Worm (Caenorhabditis elegans) whole organism, L2 larva: ENCODE measurements around the gene srp-2.

Source experiments
- F13H6.1 ChIP-seq: sonication (generic microtip); optimal IDR thresholded peaks from 2 replicates; lab custom pipeline; 2016; ENCODE audit warnings: missing genetic modification characterization, missing compliant biosample characterization
- R02D3.7 ChIP-seq: fragments of 150-350 bp; optimal IDR thresholded peaks from 2 replicates; lab custom pipeline; 2014; ENCODE audit warnings: missing biosample characterization, missing genetic modification characterization
- ZK546.5 ChIP-seq: sonication (generic microtip); optimal IDR thresholded peaks from 2 replicates; lab custom pipeline; 2017; ENCODE audit warnings: missing biosample characterization, missing genetic modification characterization
- alr-1 ChIP-seq: fragments of 150-350 bp; optimal IDR thresholded peaks from 2 replicates; lab custom pipeline; 2014; ENCODE audit warnings: missing biosample characterization, missing genetic modification characterization
- ama-1 ChIP-seq: fragments of 150-350 bp; optimal IDR thresholded peaks from 2 replicates; lab custom pipeline; 2018; ENCODE audit warnings: inconsistent platforms
- blmp-1 ChIP-seq: sonication (generic microtip); optimal IDR thresholded peaks from 2 replicates; lab custom pipeline; 2017; ENCODE audit warnings: missing genetic modification characterization, mild to moderate bottlenecking, missing compliant biosample characterization, antibody characterized with exemption, moderate library complexity; ENCODE audit not compliant: insufficient read depth
- ceh-16 ChIP-seq: fragments of 150-350 bp; optimal IDR thresholded peaks from 2 replicates; lab custom pipeline; 2014; ENCODE audit warnings: missing biosample characterization, missing genetic modification characterization
- ceh-82 ChIP-seq: fragments of 150-350 bp; optimal IDR thresholded peaks from 2 replicates; lab custom pipeline; 2014; ENCODE audit warnings: missing biosample characterization, missing genetic modification characterization
- crh-2 ChIP-seq: sonication (generic microtip); optimal IDR thresholded peaks from 2 replicates; lab custom pipeline; 2017; ENCODE audit warnings: missing biosample characterization, missing genetic modification characterization
- dmd-4 ChIP-seq: sonication (generic microtip); optimal IDR thresholded peaks from 2 replicates; lab custom pipeline; 2017; ENCODE audit warnings: missing biosample characterization, missing genetic modification characterization
- egl-27 ChIP-seq: sonication (generic microtip); optimal IDR thresholded peaks from 3 replicates; lab custom pipeline; 2017; ENCODE audit warnings: missing biosample characterization, missing genetic modification reagents, missing genetic modification characterization
- elt-1 ChIP-seq: fragments of 150-350 bp; optimal IDR thresholded peaks from 2 replicates; lab custom pipeline; 2014; ENCODE audit warnings: missing biosample characterization, missing genetic modification characterization
- elt-3 ChIP-seq: sonication (generic microtip); optimal IDR thresholded peaks from 2 replicates; lab custom pipeline; 2017; ENCODE audit warnings: missing biosample characterization, missing genetic modification characterization
- fos-1 ChIP-seq: fragments of 150-350 bp; optimal IDR thresholded peaks from 2 replicates; lab custom pipeline; 2014; ENCODE audit warnings: missing biosample characterization, missing genetic modification characterization
- lin-11 ChIP-seq: fragments of 150-350 bp; sonication (generic microtip); optimal IDR thresholded peaks from 2 replicates; lab custom pipeline; 2014; ENCODE audit warnings: missing biosample characterization, missing genetic modification characterization, inconsistent platforms, mixed read lengths
- lin-13 ChIP-seq: fragments of 150-350 bp; optimal IDR thresholded peaks from 2 replicates; lab custom pipeline; 2014; ENCODE audit warnings: missing biosample characterization, missing genetic modification reagents, missing genetic modification characterization
- lsy-2 ChIP-seq, 2 experiments: fragments of 150-350 bp in 1 of 2; sonication (generic microtip) in 1 of 2; optimal IDR thresholded peaks; 2 replicates each; lab custom pipeline; 2014 to 2017; ENCODE audit warnings: missing biosample characterization in 2 of 2, missing genetic modification characterization in 2 of 2
- mab-5 ChIP-seq: fragments of 150-350 bp; optimal IDR thresholded peaks from 2 replicates; lab custom pipeline; 2014; ENCODE audit warnings: missing biosample characterization, missing genetic modification characterization
- mbf-1 ChIP-seq: sonication (generic microtip); optimal IDR thresholded peaks from 2 replicates; lab custom pipeline; 2017; ENCODE audit warnings: missing biosample characterization, missing genetic modification characterization
- nhr-10 ChIP-seq: sonication (generic microtip); optimal IDR thresholded peaks from 2 replicates; lab custom pipeline; 2017; ENCODE audit warnings: missing biosample characterization, missing genetic modification characterization
- nhr-11 ChIP-seq: fragments of 150-350 bp; optimal IDR thresholded peaks from 2 replicates; lab custom pipeline; 2014; ENCODE audit warnings: missing biosample characterization, missing genetic modification characterization
- nhr-12 ChIP-seq: fragments of 150-350 bp; optimal IDR thresholded peaks from 2 replicates; lab custom pipeline; 2014; ENCODE audit warnings: missing biosample characterization, missing genetic modification characterization
- nhr-129 ChIP-seq: fragments of 150-350 bp; optimal IDR thresholded peaks from 2 replicates; lab custom pipeline; 2014; ENCODE audit warnings: missing biosample characterization, missing genetic modification characterization
- nhr-21 ChIP-seq: fragments of 150-350 bp; optimal IDR thresholded peaks from 2 replicates; lab custom pipeline; 2014; ENCODE audit warnings: missing biosample characterization, missing genetic modification characterization
- nhr-23 ChIP-seq: fragments of 150-350 bp; optimal IDR thresholded peaks from 2 replicates; lab custom pipeline; 2014; ENCODE audit warnings: missing biosample characterization, missing genetic modification reagents, missing genetic modification characterization
- nhr-25 ChIP-seq: fragments of 150-350 bp; sonication (generic microtip); optimal IDR thresholded peaks from 3 replicates; lab custom pipeline; 2014; ENCODE audit warnings: missing biosample characterization, missing genetic modification characterization
- nhr-6 ChIP-seq: fragments of 150-350 bp; optimal IDR thresholded peaks from 2 replicates; lab custom pipeline; 2014; ENCODE audit warnings: missing biosample characterization, missing genetic modification characterization
- nhr-77 ChIP-seq: fragments of 150-350 bp; optimal IDR thresholded peaks from 2 replicates; lab custom pipeline; 2014; ENCODE audit warnings: missing biosample characterization, missing genetic modification characterization
- peb-1 ChIP-seq: fragments of 150-350 bp; optimal IDR thresholded peaks from 2 replicates; lab custom pipeline; 2014; ENCODE audit warnings: missing biosample characterization, missing genetic modification characterization
- sem-4 ChIP-seq: fragments of 150-350 bp; optimal IDR thresholded peaks from 2 replicates; lab custom pipeline; 2014; ENCODE audit warnings: missing biosample characterization, missing genetic modification reagents, missing genetic modification characterization
- skn-1 ChIP-seq: sonication (generic microtip); optimal IDR thresholded peaks from 2 replicates; lab custom pipeline; 2017; ENCODE audit warnings: missing biosample characterization, missing genetic modification characterization
- sma-3 ChIP-seq: sonication (generic microtip); optimal IDR thresholded peaks from 2 replicates; lab custom pipeline; 2016; ENCODE audit warnings: missing genetic modification reagents, missing genetic modification characterization, missing compliant biosample characterization
- sma-9 ChIP-seq, 2 experiments: fragments of 150-350 bp in 1 of 2; sonication (generic microtip) in 1 of 2; optimal IDR thresholded peaks; 2 replicates each; lab custom pipeline; 2014 to 2016; ENCODE audit warnings: missing genetic modification characterization in 2 of 2, mild to moderate bottlenecking in 1 of 2, missing biosample characterization in 1 of 2, missing compliant biosample characterization in 1 of 2, missing genetic modification reagents in 1 of 2, moderate library complexity in 1 of 2
- snpc-4 ChIP-seq: fragments of 150-350 bp; optimal IDR thresholded peaks from 2 replicates; lab custom pipeline; 2014; ENCODE audit warnings: missing biosample characterization, missing genetic modification characterization
- unc-55 ChIP-seq: fragments of 150-350 bp; sonication (generic microtip); optimal IDR thresholded peaks from 3 replicates; lab custom pipeline; 2014; ENCODE audit warnings: missing biosample characterization, missing genetic modification reagents, missing genetic modification characterization
- unc-62 ChIP-seq: fragments of 150-350 bp; optimal IDR thresholded peaks from 2 replicates; lab custom pipeline; 2014; ENCODE audit warnings: missing biosample characterization, missing genetic modification reagents, missing genetic modification characterization
- zag-1 ChIP-seq: fragments of 150-350 bp; optimal IDR thresholded peaks from 2 replicates; lab custom pipeline; 2014; ENCODE audit warnings: missing biosample characterization, missing genetic modification characterization
- ztf-1 ChIP-seq: fragments of 200-800 bp; sonication (Bioruptor generic); conservative IDR thresholded peaks from 2 replicates; pipeline ENCODE4 v1.3.6; 2022; ENCODE audit warnings: missing genetic modification characterization, missing compliant biosample characterization
- ztf-11 ChIP-seq: sonication (generic microtip); optimal IDR thresholded peaks from 2 replicates; lab custom pipeline; 2017; ENCODE audit warnings: missing biosample characterization, missing genetic modification characterization
- ztf-4 ChIP-seq: fragments of 150-350 bp; optimal IDR thresholded peaks from 2 replicates; lab custom pipeline; 2014; ENCODE audit warnings: missing biosample characterization, missing genetic modification characterization

Gene srp-2

DNA sequence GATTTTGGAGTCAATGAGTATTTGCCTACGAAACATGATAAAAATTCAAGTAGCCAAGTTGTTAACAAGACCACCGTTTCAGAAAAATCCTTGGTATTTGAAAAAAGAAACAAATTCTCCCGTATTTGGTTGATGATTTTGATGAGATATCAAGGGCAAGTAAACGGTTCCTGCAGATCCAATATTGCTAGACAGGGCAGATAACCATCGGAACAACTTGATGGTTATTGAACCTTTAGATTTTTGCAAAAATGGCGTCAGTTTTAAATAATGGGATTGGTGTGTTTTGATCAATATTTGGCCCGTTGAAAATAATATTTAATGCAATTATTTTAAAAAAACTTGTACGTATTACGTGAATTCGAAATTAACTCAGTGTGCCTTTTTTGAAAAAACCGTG is 37.8 kb downstream of the srp-2 start:
- TF ChIP-seq sma-9 (GFP tag; optimal IDR thresholded peaks at IDR 0.05; lab: Kevin White, UChicago) (peak; percentile 70), sma-9 (tag; optimal IDR thresholded peaks at IDR 0.05; lab: Kevin White, UChicago) (no peak), nhr-12 (tag; lab: Kevin White, UChicago) (no peak), egl-27 (tag; lab: Kevin White, UChicago) (no peak), elt-1 (tag; lab: Kevin White, UChicago) (peak; percentile 3), unc-62 (GFP tag; lab: Kevin White, UChicago) (no peak), sem-4 (tag; lab: Kevin White, UChicago) (no peak), crh-2 (tag; lab: Kevin White, UChicago) (no peak)

ce11 chrV:801555-802060 is 39.2 kb downstream of the srp-2 start:
- TF ChIP-seq ztf-1 (GFP tag; lab: Robert Waterston, UW) (no peak), lin-11 (tag; lab: Kevin White, UChicago) (no peak), ZK546.5 (no peak), elt-1 (tag; lab: Kevin White, UChicago) (peak; percentile 89), nhr-21 (no peak), alr-1 (tag; lab: Kevin White, UChicago) (no peak), ceh-16 (tag; lab: Kevin White, UChicago) (peak; percentile 33), F13H6.1 (tag; lab: Kevin White, UChicago) (no peak), sma-9 (GFP tag; optimal IDR thresholded peaks at IDR 0.05; lab: Kevin White, UChicago) (peak; percentile 77), sma-9 (tag; optimal IDR thresholded peaks at IDR 0.05; lab: Kevin White, UChicago) (no peak), nhr-23 (tag; lab: Kevin White, UChicago) (no peak)

- no peak for TF ChIP-seq fos-1 (tag; lab: Kevin White, UChicago)
- TF ChIP-seq mab-5 (tag; lab: Kevin White, UChicago), result no peak
- TF ChIP-seq mbf-1, result no peak
- no peak for TF ChIP-seq unc-55 (GFP tag; lab: Kevin White, UChicago)
- TF ChIP-seq snpc-4, result no peak
- no peak for TF ChIP-seq ztf-11 (tag; lab: Kevin White, UChicago)
- no peak for TF ChIP-seq skn-1 (tag; lab: Kevin White, UChicago)
- TF ChIP-seq lsy-2 (tag; optimal IDR thresholded peaks at IDR 0.05; lab: Kevin White, UChicago), result no peak
- no peak for TF ChIP-seq ztf-1 (GFP tag; lab: Robert Waterston, UW)
- no peak for TF ChIP-seq nhr-25
- TF ChIP-seq dmd-4, result no peak
- TF ChIP-seq peb-1 (tag; lab: Kevin White, UChicago), result no peak
Observed at ce11 chrV:802726-803125, 40.3 kb downstream of the srp-2 start.

- TF ChIP-seq peb-1 (tag; lab: Kevin White, UChicago), result no peak
- no peak for TF ChIP-seq fos-1 (tag; lab: Kevin White, UChicago)
- no peak for TF ChIP-seq F13H6.1 (tag; lab: Kevin White, UChicago)
- TF ChIP-seq sem-4 (tag; lab: Kevin White, UChicago), result no peak
- no peak for TF ChIP-seq nhr-10 (tag; lab: Kevin White, UChicago)
- no peak for TF ChIP-seq R02D3.7 (tag; lab: Kevin White, UChicago)
- no peak for TF ChIP-seq skn-1 (tag; lab: Kevin White, UChicago)
- no peak for TF ChIP-seq nhr-12 (tag; lab: Kevin White, UChicago)
- no peak for TF ChIP-seq nhr-129 (tag; lab: Kevin White, UChicago)
- no peak for TF ChIP-seq ztf-4
- TF ChIP-seq sma-3, result no peak
- TF ChIP-seq lin-13 (GFP tag; lab: Kevin White, UChicago), result no peak
- TF ChIP-seq ztf-11 (tag; lab: Kevin White, UChicago), result no peak
- no peak for TF ChIP-seq dmd-4
- no peak for TF ChIP-seq nhr-6
- no peak for TF ChIP-seq elt-3
- TF ChIP-seq mab-5 (tag; lab: Kevin White, UChicago), result no peak
- no peak for TF ChIP-seq lsy-2 (tag; optimal IDR thresholded peaks at IDR 0.05; lab: Kevin White, UChicago)
Observed at ce11 chrV:803472-803871, 41.0 kb downstream of the srp-2 start.

DNA sequence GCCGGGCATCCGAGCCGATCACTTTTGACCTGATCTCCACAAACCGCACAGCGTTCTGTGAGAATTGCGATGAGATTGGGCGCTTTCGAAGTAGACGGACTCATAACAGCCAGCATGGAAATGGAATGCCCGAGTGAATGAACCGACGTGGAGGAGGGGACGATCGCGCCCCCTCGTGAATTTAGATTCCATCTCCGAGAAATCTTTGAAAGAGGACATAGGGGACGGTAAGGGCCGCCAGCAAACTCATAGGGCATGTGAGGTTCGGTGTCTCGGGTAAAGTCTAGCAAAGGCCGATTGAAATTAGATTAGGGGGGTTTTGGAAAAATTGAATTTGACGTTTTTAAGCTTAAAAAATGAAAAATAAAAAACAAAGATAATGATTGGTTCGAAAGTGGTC is 42.0 kb downstream of the srp-2 start, which contains the start of gene nhr-270:
Gene nhr-270 (minus strand): TSS at position 257 of the 400 bp plus-strand sequence.
- TF ChIP-seq nhr-11 (tag; lab: Kevin White, UChicago) (no peak), ceh-82 (tag; lab: Kevin White, UChicago) (no peak), ztf-11 (tag; lab: Kevin White, UChicago) (no peak), blmp-1 (tag; lab: Kevin White, UChicago) (no peak), unc-55 (GFP tag; lab: Kevin White, UChicago) (no peak), egl-27 (tag; lab: Kevin White, UChicago) (no peak), mab-5 (tag; lab: Kevin White, UChicago) (no peak), nhr-12 (tag; lab: Kevin White, UChicago) (no peak), ceh-16 (tag; lab: Kevin White, UChicago) (no peak), nhr-129 (tag; lab: Kevin White, UChicago) (no peak), zag-1 (no peak), crh-2 (tag; lab: Kevin White, UChicago) (no peak), nhr-21 (no peak), nhr-77 (no peak), ZK546.5 (no peak), ama-1 (lab: Kevin White, UChicago) (no peak)
